Worm (Caenorhabditis elegans): ENCODE measurements around the gene gpc-1.

The gpc-1 gene

DNA sequence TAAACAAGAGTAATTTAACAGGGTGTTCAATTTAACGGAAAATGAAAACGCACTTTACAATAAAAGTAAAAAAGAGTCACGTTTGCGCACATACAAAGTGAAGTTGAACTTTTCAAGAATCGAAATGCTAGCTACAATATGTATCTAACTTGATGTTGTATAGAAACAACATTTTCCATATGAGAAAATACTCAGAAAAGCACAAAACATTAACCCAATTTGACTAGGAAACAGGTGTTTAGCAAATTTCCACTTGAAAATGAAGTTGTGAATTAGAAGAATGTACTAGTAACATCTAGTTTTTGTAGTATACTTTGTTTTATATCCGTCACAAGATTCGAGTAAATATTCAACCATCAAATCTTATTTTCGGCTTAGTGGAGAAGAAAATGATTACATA is at the start of gene gpc-1:
TSS of gene gpc-1 (minus strand) at position 117 of the 400 bp plus-strand sequence.
- no peak for TF ChIP-seq unc-62 (GFP tag; optimal IDR thresholded peaks at IDR 0.05)

DNA sequence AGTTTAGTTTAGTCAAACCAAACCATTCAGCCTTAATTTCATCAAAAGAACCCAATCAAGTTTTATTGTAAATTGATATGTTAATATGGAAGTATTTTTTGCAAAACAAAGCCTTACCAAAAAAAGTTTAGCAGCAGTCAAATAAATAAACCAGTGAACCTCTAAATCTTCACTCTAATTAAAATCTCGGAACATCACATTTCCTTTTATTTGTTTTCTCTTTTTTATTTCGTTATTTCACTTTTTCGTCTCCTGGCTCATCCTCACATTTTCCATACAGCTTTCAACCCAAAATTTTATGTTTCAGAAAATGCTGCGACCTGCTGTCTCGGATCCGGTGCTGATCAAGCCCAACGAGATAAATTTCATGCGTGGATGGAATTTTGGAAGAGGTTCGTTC is 45.2 kb upstream of the gpc-1 start, which contains the start of gene C34E7.3:
TSS of gene C34E7.3 (plus strand) at position 301 of the 400 bp plus-strand sequence.
- no peak for TF ChIP-seq unc-62 (GFP tag; optimal IDR thresholded peaks at IDR 0.05)

DNA sequence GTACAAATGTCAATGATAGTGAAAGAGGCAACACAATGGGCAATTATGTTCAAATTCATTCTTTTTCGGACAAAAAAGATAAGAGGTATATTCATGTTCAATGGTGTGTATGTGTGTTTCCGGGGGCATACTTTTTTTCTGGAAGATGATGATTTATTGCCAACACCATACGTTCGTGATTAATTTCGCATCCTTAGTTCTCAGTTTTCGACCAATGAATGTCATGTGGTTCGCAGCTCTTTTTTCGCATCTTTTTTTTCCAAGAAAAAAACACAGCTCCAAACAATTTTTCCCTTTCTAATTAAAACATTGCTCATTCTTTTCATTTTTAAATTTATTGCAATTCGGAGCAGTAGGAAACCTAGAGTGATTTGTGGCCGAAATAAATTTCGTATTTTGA is 44.0 kb upstream of the gpc-1 start:
- no peak for TF ChIP-seq unc-62 (GFP tag; optimal IDR thresholded peaks at IDR 0.05)

DNA sequence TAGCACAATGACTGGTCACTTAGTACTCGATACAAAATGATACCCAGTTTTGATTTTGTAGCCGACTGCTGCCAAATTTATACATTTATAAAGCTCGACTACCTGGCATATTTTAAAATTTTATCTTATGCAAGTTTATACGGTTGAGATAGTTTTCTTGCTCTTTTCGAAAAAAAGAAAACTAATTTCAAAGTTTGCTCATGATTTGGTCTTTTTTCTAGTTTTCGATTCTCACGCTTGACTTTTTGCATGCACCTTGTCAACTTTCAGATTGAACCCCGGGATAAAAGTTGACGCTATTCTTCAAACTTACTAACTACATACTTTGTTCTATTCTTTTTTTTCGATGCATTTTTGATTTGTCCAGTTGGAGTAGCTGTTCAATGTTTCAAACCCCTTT is 42.2 kb upstream of the gpc-1 start:
- TF ChIP-seq unc-62 (GFP tag; optimal IDR thresholded peaks at IDR 0.05), result no peak

- TF ChIP-seq unc-62 (GFP tag; optimal IDR thresholded peaks at IDR 0.05), result no peak
Observed at ce11 chrX:12918454-12918853, 33.7 kb upstream of the gpc-1 start.

DNA sequence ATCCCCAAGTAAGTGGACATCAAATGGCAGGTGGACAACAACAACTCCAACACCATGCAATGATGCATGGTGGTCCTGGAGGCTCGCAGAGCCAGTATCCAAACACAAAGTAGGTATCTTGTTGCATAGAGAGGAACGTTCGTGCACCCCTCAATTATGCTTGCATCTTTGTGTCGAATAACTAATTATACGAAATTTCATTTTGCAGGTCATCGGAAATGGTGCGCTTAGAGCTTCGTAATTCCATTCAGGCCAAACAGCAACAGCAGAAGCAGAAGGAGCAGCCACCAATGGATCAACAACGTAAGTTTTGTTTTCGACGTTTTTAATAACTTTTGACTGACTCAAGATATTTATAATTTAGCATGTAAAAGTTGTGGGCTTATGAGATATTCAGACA is 31.6 kb upstream of the gpc-1 start:
- no peak for TF ChIP-seq unc-62 (GFP tag; optimal IDR thresholded peaks at IDR 0.05)

DNA sequence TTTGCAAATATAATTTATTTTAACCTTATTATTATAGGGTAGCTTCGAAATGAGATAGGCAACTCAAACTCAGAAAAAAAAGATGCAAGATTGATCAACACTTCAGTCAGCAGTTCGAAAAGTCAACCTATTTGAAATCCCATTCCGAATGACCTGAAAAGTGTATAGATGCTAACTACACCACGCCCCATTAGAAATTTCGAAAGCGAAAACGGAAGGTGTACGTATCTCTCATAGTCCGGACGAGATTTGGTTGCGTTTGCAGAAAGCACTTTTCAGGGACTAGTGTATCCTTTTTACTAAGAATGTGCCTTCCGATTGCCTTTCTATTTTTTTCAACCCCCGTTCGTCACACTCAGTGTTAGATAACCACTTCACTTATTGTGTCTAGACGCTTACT is 30.9 kb upstream of the gpc-1 start:
- no peak for TF ChIP-seq unc-62 (GFP tag; optimal IDR thresholded peaks at IDR 0.05)

ce11 chrX:12915058-12915457 is 30.3 kb upstream of the gpc-1 start:
- no peak for TF ChIP-seq unc-62 (GFP tag; optimal IDR thresholded peaks at IDR 0.05)

DNA sequence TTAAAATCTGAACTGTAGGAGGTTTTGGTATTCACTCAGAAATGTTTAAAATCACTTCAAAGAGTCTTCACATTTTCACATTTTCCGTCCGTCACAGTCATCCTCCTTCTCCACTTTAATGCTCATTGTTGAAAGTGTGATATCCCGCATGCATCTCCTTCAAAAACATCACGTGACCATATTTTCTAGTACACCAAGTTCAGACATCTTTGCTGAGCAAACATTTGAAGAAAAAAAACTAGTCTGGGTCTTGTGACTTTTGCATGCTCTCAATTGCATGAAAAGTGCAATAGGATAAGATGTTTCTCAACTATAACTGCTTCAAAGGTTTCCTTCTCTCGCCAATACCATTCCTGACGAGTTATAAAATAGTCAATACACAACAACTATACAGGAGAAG is 29.4 kb upstream of the gpc-1 start:
- TF ChIP-seq unc-62 (GFP tag; optimal IDR thresholded peaks at IDR 0.05), result no peak

ce11 chrX:12913398-12914071 is 28.7 kb upstream of the gpc-1 start:
- no peak for TF ChIP-seq unc-62 (GFP tag; optimal IDR thresholded peaks at IDR 0.05)

DNA sequence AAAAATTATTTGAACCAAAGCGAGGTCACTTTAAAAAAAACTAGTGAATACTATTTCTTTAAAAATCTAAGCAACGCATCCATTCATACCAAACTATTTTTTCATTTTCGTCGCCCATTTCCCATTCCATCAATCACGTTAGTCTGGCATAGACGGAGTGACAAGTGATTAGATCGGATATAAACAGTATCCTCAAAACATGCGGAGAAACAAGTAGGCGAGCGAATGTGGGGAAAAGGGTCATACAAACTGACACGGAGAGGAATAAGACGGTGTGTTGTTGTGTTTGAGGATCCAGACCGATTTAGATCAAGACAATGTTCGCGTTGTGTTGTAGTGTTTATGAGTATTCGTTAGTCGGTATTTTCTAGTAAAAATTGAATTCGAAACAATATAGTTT is 27.6 kb upstream of the gpc-1 start:
- TF ChIP-seq unc-62 (GFP tag; optimal IDR thresholded peaks at IDR 0.05), result no peak

DNA sequence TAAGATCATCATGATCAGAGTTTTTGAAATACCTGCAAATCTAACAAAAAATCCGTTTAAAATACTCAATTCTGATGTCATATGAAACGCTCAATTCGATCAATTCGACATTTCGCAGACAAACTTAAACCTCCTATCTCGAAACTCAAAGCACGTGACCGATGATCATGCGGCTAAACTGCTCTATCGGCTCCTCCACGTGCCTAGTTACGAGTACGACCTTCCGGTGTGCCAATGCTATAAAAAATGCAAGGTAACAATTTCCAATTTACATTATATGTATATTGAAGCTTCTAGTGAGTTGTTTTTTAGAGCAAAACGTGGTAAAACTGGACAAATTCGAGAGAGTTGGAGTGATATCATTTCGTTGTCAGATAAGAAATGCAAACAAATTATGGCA is 26.4 kb upstream of the gpc-1 start:
- TF ChIP-seq unc-62 (GFP tag; optimal IDR thresholded peaks at IDR 0.05), result no peak

DNA sequence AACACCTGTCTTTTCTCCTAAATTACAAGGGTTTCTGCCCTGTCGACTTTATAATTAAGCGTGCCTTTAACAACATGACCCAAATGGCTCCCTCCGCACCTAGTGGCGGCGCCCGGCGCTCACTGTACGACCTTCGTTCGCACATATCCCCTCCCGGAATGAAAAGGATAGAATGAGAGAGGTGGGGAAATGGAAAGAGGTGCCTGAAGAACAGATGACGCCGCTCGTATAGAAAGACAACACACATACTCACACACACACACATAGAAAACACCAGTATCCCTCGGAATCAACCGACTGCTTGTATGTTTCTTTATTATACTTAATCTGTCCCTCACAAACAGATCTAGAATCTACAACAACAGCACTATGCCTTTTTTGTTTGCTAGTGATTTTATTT is 25.1 kb upstream of the gpc-1 start:
- no peak for TF ChIP-seq unc-62 (GFP tag; optimal IDR thresholded peaks at IDR 0.05)

DNA sequence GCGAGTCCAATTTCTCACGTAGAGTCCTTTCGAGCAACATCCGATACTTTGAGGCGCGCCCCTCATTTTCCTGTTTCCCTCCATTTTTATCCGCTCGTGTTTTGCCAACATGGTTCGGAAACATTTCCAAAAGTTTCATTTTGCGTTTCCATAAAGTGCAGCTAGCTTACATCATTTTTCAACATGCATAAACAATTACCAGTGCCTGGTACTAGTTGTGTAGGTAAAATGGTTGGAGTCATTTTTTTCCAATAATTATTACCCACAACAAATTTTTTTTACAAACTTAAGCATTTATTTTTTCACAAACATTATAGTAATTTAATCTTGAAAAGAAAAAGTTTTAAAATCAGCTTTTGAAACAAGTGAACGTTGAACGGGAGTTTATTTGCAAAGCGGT is 23.9 kb upstream of the gpc-1 start:
- no peak for TF ChIP-seq unc-62 (GFP tag; optimal IDR thresholded peaks at IDR 0.05)

- TF ChIP-seq unc-62 (GFP tag; optimal IDR thresholded peaks at IDR 0.05), result no peak
Observed at ce11 chrX:12907502-12907901, 22.7 kb upstream of the gpc-1 start, which contains the start of gene pqn-18. TSS of gene pqn-18 (plus strand) at chrX:12907832.

DNA sequence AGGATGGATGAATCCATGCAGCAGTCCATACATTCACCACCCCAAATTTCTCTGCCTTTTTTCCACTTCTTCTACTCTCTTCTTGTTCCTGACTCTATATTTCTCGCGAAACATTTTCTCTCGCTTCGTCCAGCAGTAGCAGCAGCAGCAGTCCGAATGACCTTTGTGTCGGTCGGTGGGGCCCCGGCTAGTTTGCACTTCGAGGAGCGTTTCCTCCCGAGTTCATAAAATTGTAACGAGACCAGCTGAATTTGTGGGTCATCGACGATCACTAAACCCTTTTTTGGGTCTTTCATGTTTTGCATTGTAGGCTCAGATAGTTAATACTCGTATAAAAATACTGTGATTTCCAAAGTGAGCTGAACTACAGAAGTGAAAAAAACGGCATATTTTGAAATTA is 19.0 kb upstream of the gpc-1 start:
- TF ChIP-seq unc-62 (GFP tag; optimal IDR thresholded peaks at IDR 0.05), result no peak

ce11 chrX:12902057-12902652 is 17.4 kb upstream of the gpc-1 start:
- no peak for TF ChIP-seq unc-62 (GFP tag; optimal IDR thresholded peaks at IDR 0.05)
